Worm (Caenorhabditis elegans): ENCODE results near the gene twk-22.

- TF ChIP-seq snpc-4 (GFP tag; optimal IDR thresholded peaks at IDR 0.05) (no peak), snpc-4 (tag; optimal IDR thresholded peaks at IDR 0.05) (no peak), sea-2 (GFP tag; IDR thresholded peaks at IDR 0.05) (no peak)
These were observed 44.3 kb upstream of the twk-22 start, which contains the start of gene sgk-1 for ce11 chrX:16261993-16262392.

All from whole organism, young adult.